Worm (Caenorhabditis elegans) whole organism, L4/young adult: ENCODE data around the gene toe-1.

ENCODE experiments used
- W03F9.2 ChIP-seq: fragments of 150-350 bp; optimal IDR thresholded peaks from 2 replicates; lab custom pipeline; 2014; ENCODE audit warnings: missing biosample characterization, missing genetic modification characterization
- dao-5 ChIP-seq: sonication (generic microtip); optimal IDR thresholded peaks from 2 replicates; lab custom pipeline; 2016; ENCODE audit warnings: missing genotype, missing genetic modification characterization, moderate library complexity, missing compliant biosample characterization
- him-1 ChIP-seq: sonication (generic microtip); optimal IDR thresholded peaks from 2 replicates; lab custom pipeline; 2016; ENCODE audit warnings: missing genotype, missing genetic modification reagents, missing genetic modification characterization, missing compliant biosample characterization

DNA sequence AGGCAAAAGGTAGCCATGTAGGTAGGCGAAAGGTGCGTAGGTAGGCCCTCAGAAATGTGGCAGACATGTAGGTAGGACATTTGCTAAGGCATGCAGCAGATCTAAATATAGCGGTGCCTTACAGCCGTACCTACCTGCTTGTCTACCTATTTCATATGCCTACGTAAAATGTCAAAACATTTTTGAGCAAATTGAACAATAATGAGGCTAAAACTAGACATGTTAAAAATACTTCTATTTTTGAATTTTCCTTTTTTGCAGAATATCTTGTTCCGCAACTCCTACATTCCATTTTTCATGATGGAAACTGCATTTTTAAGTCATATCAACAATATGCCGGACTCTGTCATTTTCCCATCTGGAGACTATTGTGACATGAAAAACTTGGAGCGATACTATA lies 9.3 kb downstream of the toe-1 start:
- no peak for TF ChIP-seq W03F9.2
- no peak for TF ChIP-seq dao-5 (tag; lab: Kevin White, UChicago)
- TF ChIP-seq him-1 (tag; lab: Kevin White, UChicago), result no peak
